Worm (Caenorhabditis elegans) whole organism, L1 larva: Measurements from ENCODE around the gene shw-3.
A peak's percentile ranks its signal among the peaks of the same experiment; 100 is the strongest.

Experiments
- C04F5.9 ChIP-seq: sonication (generic microtip); optimal IDR thresholded peaks from 2 replicates; lab custom pipeline; 2016; ENCODE audit warnings: missing genetic modification characterization, missing compliant biosample characterization
- C34B4.2 ChIP-seq: sonication (generic microtip); optimal IDR thresholded peaks from 2 replicates; lab custom pipeline; 2017; ENCODE audit warnings: mild to moderate bottlenecking, missing genetic modification characterization, missing compliant biosample characterization
- F16B12.6 ChIP-seq: fragments of 150-350 bp; optimal IDR thresholded peaks from 2 replicates; lab custom pipeline; 2014; ENCODE audit warnings: missing biosample characterization, missing genetic modification characterization
- blmp-1 ChIP-seq: fragments of 150-350 bp; optimal IDR thresholded peaks from 2 replicates; lab custom pipeline; 2014; ENCODE audit warnings: missing biosample characterization, missing genetic modification characterization
- ceh-8 ChIP-seq: fragments of 200-800 bp; sonication (Bioruptor generic); optimal IDR thresholded peaks from 2 replicates; lab custom pipeline; 2018; ENCODE audit warnings: mild to moderate bottlenecking, missing genetic modification characterization, moderate library complexity, missing compliant biosample characterization
- ceh-90 ChIP-seq: sonication (generic microtip); optimal IDR thresholded peaks from 2 replicates; lab custom pipeline; 2016; ENCODE audit warnings: missing genetic modification characterization, missing compliant biosample characterization
- dsc-1 ChIP-seq: sonication (generic microtip); optimal IDR thresholded peaks from 2 replicates; lab custom pipeline; 2016; ENCODE audit warnings: mild to moderate bottlenecking, missing genetic modification characterization, missing compliant biosample characterization
- efl-1 ChIP-seq, 4 experiments: fragments of 150-350 bp; optimal IDR thresholded peaks in 3 of 4; peaks in 1 of 4; 1 replicate in 1 of 4; 2 replicates in 3 of 4; lab custom pipeline; 2014; ENCODE audit warnings: missing biosample characterization in 2 of 4, missing genetic modification characterization in 2 of 4, missing genetic modification reagents in 2 of 4
- elt-2 ChIP-seq: sonication (generic microtip); optimal IDR thresholded peaks from 2 replicates; lab custom pipeline; 2016; ENCODE audit warnings: missing genetic modification characterization, mild to moderate bottlenecking, inconsistent platforms, missing compliant biosample characterization, missing genetic modification reagents
- fkh-10 ChIP-seq: sonication (generic microtip); optimal IDR thresholded peaks from 2 replicates; lab custom pipeline; 2017; ENCODE audit warnings: missing biosample characterization, missing genetic modification reagents, missing genetic modification characterization
- fkh-4 ChIP-seq: sonication (generic microtip); optimal IDR thresholded peaks from 2 replicates; lab custom pipeline; 2016; ENCODE audit warnings: missing compliant biosample characterization, missing genetic modification characterization, borderline replicate concordance
- grh-1 ChIP-seq: fragments of 200-800 bp; sonication (Bioruptor generic); IDR thresholded peaks from 2 replicates; pipeline ENCODE4 v1.3.6; 2022; ENCODE audit warnings: missing genetic modification reagents, missing genetic modification characterization, missing compliant biosample characterization
- hlh-17 ChIP-seq: fragments of 200-800 bp; sonication (Bioruptor generic); optimal IDR thresholded peaks from 2 replicates; lab custom pipeline; 2018; ENCODE audit warnings: missing genetic modification characterization, mild to moderate bottlenecking, missing compliant biosample characterization, moderate library complexity, borderline replicate concordance
- jun-1 ChIP-seq: fragments of 150-350 bp; optimal IDR thresholded peaks from 2 replicates; lab custom pipeline; 2014; ENCODE audit warnings: missing biosample characterization, missing genetic modification reagents, missing genetic modification characterization
- lin-13 ChIP-seq: fragments of 150-350 bp; optimal IDR thresholded peaks from 2 replicates; lab custom pipeline; 2014; ENCODE audit warnings: missing biosample characterization, missing genetic modification reagents, missing genetic modification characterization
- lin-15B ChIP-seq: fragments of 150-350 bp; sonication (generic microtip); optimal IDR thresholded peaks from 3 replicates; lab custom pipeline; 2014; ENCODE audit warnings: missing biosample characterization, missing genetic modification characterization
- lin-35 ChIP-seq, 2 experiments: fragments of 150-350 bp; optimal IDR thresholded peaks; 2 replicates each; lab custom pipeline; 2014; ENCODE audit warnings: missing biosample characterization in 2 of 2, missing genetic modification characterization in 2 of 2, missing genetic modification reagents in 2 of 2
- lin-39 ChIP-seq: fragments of 150-350 bp; optimal IDR thresholded peaks from 2 replicates; lab custom pipeline; 2014; ENCODE audit warnings: missing biosample characterization, missing genetic modification reagents, missing genetic modification characterization
- mef-2 ChIP-seq: fragments of 150-350 bp; optimal IDR thresholded peaks from 2 replicates; lab custom pipeline; 2014; ENCODE audit warnings: missing biosample characterization, missing genetic modification characterization
- nhr-11 ChIP-seq: fragments of 150-350 bp; optimal IDR thresholded peaks from 2 replicates; lab custom pipeline; 2014; ENCODE audit warnings: missing biosample characterization, missing genetic modification characterization
- nhr-20 ChIP-seq: sonication (generic microtip); optimal IDR thresholded peaks from 2 replicates; lab custom pipeline; 2016; ENCODE audit warnings: mild to moderate bottlenecking, missing genetic modification characterization, missing compliant biosample characterization
- nhr-28 ChIP-seq: fragments of 150-350 bp; optimal IDR thresholded peaks from 2 replicates; lab custom pipeline; 2014; ENCODE audit warnings: missing biosample characterization, missing genetic modification characterization
- nhr-85 ChIP-seq: sonication (generic microtip); peaks from one replicate; lab custom pipeline; 2016; ENCODE audit warnings: missing genetic modification characterization, inconsistent platforms, missing compliant biosample characterization
- rnt-1 ChIP-seq: sonication (generic microtip); optimal IDR thresholded peaks from 2 replicates; lab custom pipeline; 2016; ENCODE audit warnings: mild to moderate bottlenecking, missing genetic modification characterization, moderate library complexity, missing compliant biosample characterization
- snpc-4 ChIP-seq: fragments of 150-350 bp; optimal IDR thresholded peaks from 2 replicates; lab custom pipeline; 2014; ENCODE audit warnings: missing biosample characterization, missing genetic modification characterization
- sptf-1 ChIP-seq: fragments of 150-350 bp; optimal IDR thresholded peaks from 2 replicates; lab custom pipeline; 2014; ENCODE audit warnings: missing biosample characterization, missing genetic modification characterization
- sup-37 ChIP-seq: fragments of 200-800 bp; sonication (Bioruptor generic); optimal IDR thresholded peaks from 2 replicates; lab custom pipeline; 2018; ENCODE audit warnings: mild to moderate bottlenecking, missing genetic modification characterization, missing compliant biosample characterization
- tbx-2 ChIP-seq: sonication (generic microtip); optimal IDR thresholded peaks from 2 replicates; lab custom pipeline; 2016; ENCODE audit warnings: missing genetic modification characterization, missing compliant biosample characterization
- tlp-1 ChIP-seq: fragments of 150-350 bp; optimal IDR thresholded peaks from 2 replicates; lab custom pipeline; 2014; ENCODE audit warnings: missing biosample characterization, missing genetic modification characterization
- unc-30 ChIP-seq: sonication (generic microtip); optimal IDR thresholded peaks from 2 replicates; lab custom pipeline; 2017; ENCODE audit warnings: missing biosample characterization, missing genetic modification characterization
- unc-98 ChIP-seq: fragments of 200-800 bp; sonication (Bioruptor generic); IDR thresholded peaks from 2 replicates; pipeline ENCODE4 v1.3.6; 2022; ENCODE audit warnings: missing genetic modification characterization, missing compliant biosample characterization
- vab-15 ChIP-seq: sonication (generic microtip); optimal IDR thresholded peaks from 2 replicates; lab custom pipeline; 2017; ENCODE audit warnings: missing genotype, mild to moderate bottlenecking, missing genetic modification characterization, missing compliant biosample characterization
- xbp-1 ChIP-seq: sonication (generic microtip); optimal IDR thresholded peaks from 2 replicates; lab custom pipeline; 2016; ENCODE audit warnings: missing genetic modification characterization, missing compliant biosample characterization
- zip-4 ChIP-seq: fragments of 200-800 bp; sonication (Bioruptor generic); optimal IDR thresholded peaks from 2 replicates; lab custom pipeline; 2018; ENCODE audit warnings: mild to moderate bottlenecking, missing genetic modification characterization, moderate library complexity, missing compliant biosample characterization
- ztf-4 ChIP-seq: fragments of 150-350 bp; optimal IDR thresholded peaks from 2 replicates; lab custom pipeline; 2014; ENCODE audit warnings: missing biosample characterization, missing genetic modification characterization

shw-3 gene

ce11 chrV:12944775-12945174 is 42.2 kb downstream of the shw-3 start, which contains the start of gene grl-2:
Gene grl-2, plus strand, starts transcription at chrV:12945075.
- TF ChIP-seq nhr-85 (tag; lab: Kevin White, UChicago) (peak; percentile 62), C34B4.2 (tag; lab: Kevin White, UChicago) (no peak)

- TF ChIP-seq lin-13 (GFP tag; lab: Kevin White, UChicago) = no peak
- TF ChIP-seq, all 84 proteins: peak for 0
Measured at ce11 chrV:12944229-12944628, 42.7 kb downstream of the shw-3 start, which contains the start of gene T16G1.3. Gene T16G1.3, minus strand, starts transcription at chrV:12944329.

- no peak for TF ChIP-seq hlh-17 (GFP tag; lab: Kevin White, UChicago)
- no peak for TF ChIP-seq sptf-1 (tag; lab: Kevin White, UChicago)
- TF ChIP-seq nhr-11 (tag; lab: Kevin White, UChicago) = no peak
- no peak for TF ChIP-seq grh-1 (GFP tag; lab: Robert Waterston, UW)
- TF ChIP-seq fkh-10 (GFP tag; lab: Kevin White, UChicago) = no peak
- no peak for TF ChIP-seq unc-98 (GFP tag; lab: Robert Waterston, UW)
- TF ChIP-seq vab-15 (tag; lab: Kevin White, UChicago) = no peak
- TF ChIP-seq fkh-4 (tag; lab: Kevin White, UChicago) = no peak
- no peak for TF ChIP-seq xbp-1 (tag; lab: Kevin White, UChicago)
- no peak for TF ChIP-seq unc-30 (tag; lab: Kevin White, UChicago)
- TF ChIP-seq jun-1 (tag; lab: Kevin White, UChicago) = no peak
- no peak for TF ChIP-seq snpc-4
- TF ChIP-seq sup-37 (GFP tag; lab: Kevin White, UChicago) = no peak
- TF ChIP-seq zip-4 (GFP tag; lab: Kevin White, UChicago) = no peak
- TF ChIP-seq, all 84 proteins: peak for 0
Measured at ce11 chrV:12943399-12943798, 43.6 kb downstream of the shw-3 start.

ce11 chrV:12941797-12942474 is 45.0 kb downstream of the shw-3 start, which contains the start of gene T16G1.4:
Gene T16G1.4, minus strand, starts transcription at chrV:12941847.
- TF ChIP-seq hlh-17 (GFP tag; lab: Kevin White, UChicago) = no peak
- TF ChIP-seq tbx-2 (tag; lab: Kevin White, UChicago) = no peak
- TF ChIP-seq ztf-4 (tag; lab: Kevin White, UChicago) = no peak
- TF ChIP-seq nhr-20 (tag; lab: Kevin White, UChicago) = peak; percentile 8
- TF ChIP-seq mef-2 (tag; lab: Kevin White, UChicago) = no peak
- no peak for TF ChIP-seq ceh-90 (tag; lab: Kevin White, UChicago)
- TF ChIP-seq ceh-8 (GFP tag; lab: Kevin White, UChicago) = no peak
- no peak for TF ChIP-seq C04F5.9 (tag; lab: Kevin White, UChicago)
- TF ChIP-seq F16B12.6 (tag; lab: Kevin White, UChicago) = no peak
- no peak for TF ChIP-seq lin-15B (tag; lab: Kevin White, UChicago)
- no peak for TF ChIP-seq blmp-1
- TF ChIP-seq lin-39 (tag; lab: Kevin White, UChicago) = no peak
- TF ChIP-seq lin-35 (GFP tag; optimal IDR thresholded peaks at IDR 0.05; lab: Kevin White, UChicago) = peak in 1 of 2 experiments; percentile 22
- TF ChIP-seq tlp-1 = no peak
- TF ChIP-seq dsc-1 (tag; lab: Kevin White, UChicago) = no peak
- TF ChIP-seq efl-1 (optimal IDR thresholded peaks at IDR 0.05; lab: Kevin White, UChicago) = no peak
- TF ChIP-seq efl-1 (GFP tag; optimal IDR thresholded peaks at IDR 0.05 in 1 of 2; lab: Kevin White, UChicago) = peak in 1 of 2 experiments; percentile 46
- no peak for TF ChIP-seq nhr-28 (tag; lab: Kevin White, UChicago)
- no peak for TF ChIP-seq unc-98 (GFP tag; lab: Robert Waterston, UW)
- peak; percentile 88 for TF ChIP-seq elt-2 (tag; lab: Kevin White, UChicago)
- TF ChIP-seq rnt-1 (tag; lab: Kevin White, UChicago) = no peak
- TF ChIP-seq, all 84 proteins: peak for 4
